Worm (Caenorhabditis elegans) whole organism, L1 larva: ENCODE results near the gene lron-1.

Experiments used
- blmp-1 ChIP-seq: fragments of 150-350 bp; optimal IDR thresholded peaks from 2 replicates; lab custom pipeline; 2014; ENCODE audit warnings: missing biosample characterization, missing genetic modification characterization
- dpl-1 ChIP-seq, 3 experiments: fragments of 150-350 bp in 2 of 3; sonication (generic microtip) in 1 of 3; optimal IDR thresholded peaks; 2 replicates each; lab custom pipeline; 2014 to 2017; ENCODE audit warnings: missing biosample characterization in 3 of 3, missing genetic modification characterization in 3 of 3, missing genetic modification reagents in 3 of 3
- dsc-1 ChIP-seq: sonication (generic microtip); optimal IDR thresholded peaks from 2 replicates; lab custom pipeline; 2016; ENCODE audit warnings: mild to moderate bottlenecking, missing genetic modification characterization, missing compliant biosample characterization
- egl-27 ChIP-seq, 2 experiments: fragments of 150-350 bp in 1 of 2; sonication (generic microtip); optimal IDR thresholded peaks; 3 replicates each; lab custom pipeline; 2017 to 2018; ENCODE audit warnings: missing biosample characterization in 2 of 2, missing genetic modification characterization in 2 of 2, missing genetic modification reagents in 2 of 2
- elt-2 ChIP-seq: sonication (generic microtip); optimal IDR thresholded peaks from 2 replicates; lab custom pipeline; 2016; ENCODE audit warnings: missing genetic modification characterization, mild to moderate bottlenecking, inconsistent platforms, missing compliant biosample characterization, missing genetic modification reagents
- grh-1 ChIP-seq: fragments of 200-800 bp; sonication (Bioruptor generic); IDR thresholded peaks from 2 replicates; pipeline ENCODE4 v1.3.6; 2022; ENCODE audit warnings: missing genetic modification reagents, missing genetic modification characterization, missing compliant biosample characterization
- lin-13 ChIP-seq: fragments of 150-350 bp; optimal IDR thresholded peaks from 2 replicates; lab custom pipeline; 2014; ENCODE audit warnings: missing biosample characterization, missing genetic modification reagents, missing genetic modification characterization
- lin-39 ChIP-seq: fragments of 150-350 bp; optimal IDR thresholded peaks from 2 replicates; lab custom pipeline; 2014; ENCODE audit warnings: missing biosample characterization, missing genetic modification reagents, missing genetic modification characterization
- nhr-12 ChIP-seq: sonication (generic microtip); optimal IDR thresholded peaks from 2 replicates; lab custom pipeline; 2017; ENCODE audit warnings: missing biosample characterization, missing genetic modification characterization
- nhr-237 ChIP-seq: fragments of 150-350 bp; optimal IDR thresholded peaks from 2 replicates; lab custom pipeline; 2014; ENCODE audit warnings: missing biosample characterization, missing genetic modification characterization
- skn-1 ChIP-seq: fragments of 150-350 bp; optimal IDR thresholded peaks from 2 replicates; lab custom pipeline; 2014; ENCODE audit warnings: missing biosample characterization, missing genetic modification characterization
- tbx-2 ChIP-seq: sonication (generic microtip); optimal IDR thresholded peaks from 2 replicates; lab custom pipeline; 2016; ENCODE audit warnings: missing genetic modification characterization, missing compliant biosample characterization
- zag-1 ChIP-seq: fragments of 150-350 bp; optimal IDR thresholded peaks from 2 replicates; lab custom pipeline; 2014; ENCODE audit warnings: missing biosample characterization, missing genetic modification characterization

DNA sequence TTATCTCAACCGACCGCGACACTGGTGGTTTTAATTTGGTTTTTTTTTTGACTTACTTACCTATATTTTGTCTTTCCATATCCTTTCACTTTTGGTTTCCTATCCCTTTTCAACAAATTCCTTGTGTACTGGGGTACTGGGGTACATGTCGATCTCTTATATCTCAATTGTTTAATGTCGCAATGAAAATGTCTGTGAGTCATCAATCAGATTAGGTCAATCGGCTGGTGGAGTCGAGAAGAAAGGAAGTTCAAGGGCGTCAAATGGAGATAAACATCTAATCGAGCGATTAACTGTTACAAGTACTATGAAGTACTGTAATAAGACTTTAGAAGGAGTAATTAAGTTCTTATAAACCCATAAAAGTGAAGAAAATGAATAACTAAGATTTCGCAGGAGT, 3.4 kb downstream of the lron-1 start:
- TF ChIP-seq zag-1 (tag; lab: Kevin White, UChicago) (no peak), skn-1 (tag; lab: Kevin White, UChicago) (no peak), dpl-1 (GFP tag; optimal IDR thresholded peaks at IDR 0.05; lab: Kevin White, UChicago) (no peak), nhr-237 (no peak), egl-27 (tag; optimal IDR thresholded peaks at IDR 0.05; lab: Kevin White, UChicago) (no peak), dsc-1 (tag; lab: Kevin White, UChicago) (no peak), lin-39 (tag; lab: Kevin White, UChicago) (no peak), elt-2 (tag; lab: Kevin White, UChicago) (no peak), tbx-2 (tag; lab: Kevin White, UChicago) (no peak), grh-1 (GFP tag; lab: Robert Waterston, UW) (no peak), lin-13 (GFP tag; lab: Kevin White, UChicago) (no peak), nhr-12 (tag; lab: Kevin White, UChicago) (no peak), blmp-1 (tag; lab: Kevin White, UChicago) (peak; percentile 97)
